Worm (Caenorhabditis elegans): ENCODE measurements around the gene plc-2.

DNA sequence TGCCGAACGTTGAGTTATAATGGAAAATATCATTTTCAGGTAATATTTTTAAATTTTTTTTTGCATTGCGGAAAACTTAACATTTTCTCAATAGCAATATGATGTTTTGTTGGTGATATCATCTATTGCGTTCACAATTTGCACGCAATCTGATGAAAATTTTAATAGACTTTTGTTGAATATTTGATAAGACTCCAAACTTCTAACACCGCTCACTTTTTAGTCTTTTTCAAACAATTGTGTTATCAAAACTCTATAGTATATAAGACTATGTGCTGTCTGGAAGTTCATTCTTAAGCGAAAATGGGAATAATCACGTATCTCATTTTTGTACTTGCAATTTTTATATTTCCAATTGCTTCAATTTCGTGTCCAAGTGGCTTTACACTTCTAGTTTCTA, 16.9 kb upstream of the plc-2 start, which contains the start of gene clec-47:
- TF ChIP-seq nhr-28 (tag; optimal IDR thresholded peaks at IDR 0.05) (no peak), elt-3 (tag; optimal IDR thresholded peaks at IDR 0.05) (no peak), snpc-4 (tag; optimal IDR thresholded peaks at IDR 0.05) (no peak), bed-3 (GFP tag; optimal IDR thresholded peaks at IDR 0.05) (no peak)
